Fruit fly (Drosophila melanogaster) whole organism, embryonic: Measurements from ENCODE around the gene Actn3.

ENCODE experiments used
- Abd-B ChIP-seq: fragments of 200-800 bp; sonication (Bioruptor generic); optimal IDR thresholded peaks from 2 replicates; lab custom pipeline; 2018; ENCODE audit warnings: missing biosample characterization, mild to moderate bottlenecking, missing genetic modification characterization, moderate library complexity
- CG11504 ChIP-seq: fragments of 200-800 bp; sonication (Bioruptor generic); optimal IDR thresholded peaks from 3 replicates; lab custom pipeline; 2019; ENCODE audit warnings: missing biosample characterization, mild to moderate bottlenecking, missing genetic modification characterization, moderate library complexity
- CG12299 ChIP-seq: fragments of 200-800 bp; sonication (Bioruptor generic); optimal IDR thresholded peaks from 2 replicates; lab custom pipeline; 2018; ENCODE audit warnings: missing biosample characterization, mild to moderate bottlenecking, missing genetic modification characterization
- CG12391 ChIP-seq: fragments of 200-800 bp; sonication (Bioruptor generic); optimal IDR thresholded peaks from 3 replicates; lab custom pipeline; 2018; ENCODE audit warnings: missing biosample characterization, mild to moderate bottlenecking, missing genetic modification characterization, moderate library complexity
- CG13287 ChIP-seq: fragments of 200-800 bp; sonication (Bioruptor generic); IDR thresholded peaks from 2 replicates; pipeline ENCODE4 v1.3.6; 2022; ENCODE audit warnings: missing biosample characterization, missing genetic modification characterization; ENCODE audit not compliant: partially characterized antibody
- CG14441 ChIP-seq: fragments of 200-800 bp; sonication (Bioruptor generic); IDR thresholded peaks from 2 replicates; pipeline ENCODE4 v1.3.6; 2022; ENCODE audit warnings: missing biosample characterization, missing genetic modification characterization
- CG14965 ChIP-seq: fragments of 200-800 bp; sonication (Bioruptor generic); optimal IDR thresholded peaks from 2 replicates; lab custom pipeline; 2016; ENCODE audit warnings: missing biosample characterization, missing genetic modification characterization, borderline replicate concordance
- CG16813 ChIP-seq: fragments of 200-800 bp; sonication (Bioruptor generic); IDR thresholded peaks from 3 replicates; pipeline ENCODE4 v1.3.6; 2022; ENCODE audit warnings: missing biosample characterization, missing genetic modification characterization; ENCODE audit not compliant: partially characterized antibody
- CG16815 ChIP-seq: fragments of 200-800 bp; sonication (Bioruptor generic); optimal IDR thresholded peaks from 3 replicates; lab custom pipeline; 2017; ENCODE audit warnings: missing biosample characterization, mild to moderate bottlenecking, missing genetic modification characterization
- CG17385 ChIP-seq: fragments of 200-800 bp; sonication (Bioruptor generic); optimal IDR thresholded peaks from 3 replicates; lab custom pipeline; 2018; ENCODE audit warnings: missing biosample characterization, mild to moderate bottlenecking, missing genetic modification characterization
- CG2678 ChIP-seq: fragments of 200-800 bp; sonication (Bioruptor generic); optimal IDR thresholded peaks from 3 replicates; lab custom pipeline; 2019; ENCODE audit warnings: missing biosample characterization, mild to moderate bottlenecking, missing genetic modification characterization, moderate library complexity
- CG30403 ChIP-seq: fragments of 200-800 bp; sonication (Bioruptor generic); optimal IDR thresholded peaks from 3 replicates; lab custom pipeline; 2016; ENCODE audit warnings: missing biosample characterization, missing genetic modification characterization
- CG3065 ChIP-seq: fragments of 200-800 bp; sonication (Bioruptor generic); optimal IDR thresholded peaks from 2 replicates; lab custom pipeline; 2016; ENCODE audit warnings: missing biosample characterization, missing genetic modification characterization
- CG32532 ChIP-seq: fragments of 200-800 bp; sonication (Bioruptor generic); IDR thresholded peaks from 2 replicates; pipeline ENCODE4 v1.3.6; 2022; ENCODE audit warnings: missing biosample characterization, missing genetic modification characterization
- CG3726 ChIP-seq: fragments of 200-800 bp; sonication (Bioruptor generic); IDR thresholded peaks from 3 replicates; pipeline ENCODE4, ENCODE4 v1.3.6; 2022; ENCODE audit warnings: missing biosample characterization, missing genetic modification characterization
- CG42726 ChIP-seq: fragments of 200-800 bp; sonication (Bioruptor generic); IDR thresholded peaks from 2 replicates; pipeline ENCODE4 v1.3.6; 2022; ENCODE audit warnings: missing biosample characterization, missing genetic modification characterization; ENCODE audit not compliant: partially characterized antibody
- CG4328 ChIP-seq: fragments of 200-800 bp; sonication (Bioruptor generic); optimal IDR thresholded peaks from 3 replicates; lab custom pipeline; 2017; ENCODE audit warnings: missing biosample characterization, missing genetic modification reagents, missing genetic modification characterization
- CG8281 ChIP-seq: fragments of 200-800 bp; sonication (Bioruptor generic); optimal IDR thresholded peaks from 2 replicates; lab custom pipeline; 2018; ENCODE audit warnings: missing biosample characterization, mild to moderate bottlenecking, missing genetic modification characterization, moderate library complexity
- CG8388 ChIP-seq: fragments of 200-800 bp; sonication (Bioruptor generic); optimal IDR thresholded peaks from 2 replicates; lab custom pipeline; 2019; ENCODE audit warnings: missing biosample characterization, mild to moderate bottlenecking, missing genetic modification characterization, moderate library complexity
- CG8944 ChIP-seq: fragments of 200-800 bp; sonication (Bioruptor generic); optimal IDR thresholded peaks from 3 replicates; lab custom pipeline; 2016; ENCODE audit warnings: missing biosample characterization, missing genetic modification characterization
- CG9437 ChIP-seq: fragments of 200-800 bp; sonication (Bioruptor generic); optimal IDR thresholded peaks from 2 replicates; lab custom pipeline; 2018; ENCODE audit warnings: missing biosample characterization, mild to moderate bottlenecking, missing genetic modification characterization
- CG9609 ChIP-seq: fragments of 200-800 bp; sonication (Bioruptor generic); optimal IDR thresholded peaks from 3 replicates; lab custom pipeline; 2016; ENCODE audit warnings: missing biosample characterization, missing genetic modification characterization
- CG9876 ChIP-seq: fragments of 200-800 bp; sonication (Bioruptor generic); optimal IDR thresholded peaks from 2 replicates; lab custom pipeline; 2016; ENCODE audit warnings: missing biosample characterization, missing genetic modification characterization
- D ChIP-seq, 2 experiments: fragments of 200-800 bp in 1 of 2; fragments of >200 bp in 1 of 2; sonication (Bioruptor generic) in 1 of 2; optimal IDR thresholded peaks; 2 replicates in 1 of 2; 3 replicates in 1 of 2; lab custom pipeline; 2017; ENCODE audit warnings: mild to moderate bottlenecking in 1 of 2, missing biosample characterization in 1 of 2, missing genetic modification characterization in 1 of 2, missing genetic modification reagents in 1 of 2
- Dip2 ChIP-seq: fragments of 200-800 bp; sonication (Bioruptor generic); IDR thresholded peaks from 2 replicates; pipeline ENCODE4 v1.3.6; 2022; ENCODE audit warnings: missing biosample characterization, missing genetic modification characterization
- Dp ChIP-seq: fragments of 200-800 bp; sonication (Bioruptor generic); optimal IDR thresholded peaks from 2 replicates; lab custom pipeline; 2018; ENCODE audit warnings: missing biosample characterization, mild to moderate bottlenecking, missing genetic modification characterization, moderate library complexity
- Dref ChIP-seq: fragments of 200-800 bp; sonication (Bioruptor generic); IDR thresholded peaks from 2 replicates; pipeline ENCODE4 v1.3.6; 2022; ENCODE audit warnings: missing biosample characterization, missing genetic modification characterization
- Elba2 ChIP-seq: fragments of 200-800 bp; sonication (Bioruptor generic); optimal IDR thresholded peaks from 3 replicates; lab custom pipeline; 2016; ENCODE audit warnings: missing biosample characterization, missing genetic modification characterization
- Gug ChIP-seq: fragments of 200-800 bp; sonication (Bioruptor generic); IDR thresholded peaks from 4 replicates; pipeline ENCODE4 v1.3.6; 2022; ENCODE audit warnings: missing biosample characterization, missing genetic modification characterization
- Hr39 ChIP-seq: fragments of >200 bp; optimal IDR thresholded peaks from 2 replicates; lab custom pipeline; 2017
- Nf-YB ChIP-seq: fragments of 200-800 bp; sonication (Bioruptor generic); optimal IDR thresholded peaks from 3 replicates; lab custom pipeline; 2019; ENCODE audit warnings: missing biosample characterization, mild to moderate bottlenecking, missing genetic modification characterization, moderate library complexity
- PHDP ChIP-seq: fragments of 200-800 bp; sonication (Bioruptor generic); optimal IDR thresholded peaks from 3 replicates; lab custom pipeline; 2018; ENCODE audit warnings: missing biosample characterization, mild to moderate bottlenecking, missing genetic modification characterization, moderate library complexity
- Poxn ChIP-seq: fragments of 200-800 bp; sonication (Bioruptor generic); IDR thresholded peaks from 2 replicates; pipeline ENCODE4 v1.3.6; 2022; ENCODE audit warnings: missing biosample characterization, missing genetic modification characterization
- Ptx1 ChIP-seq: fragments of 200-800 bp; sonication (Bioruptor generic); IDR thresholded peaks from 2 replicates; pipeline ENCODE4 v1.3.6; 2022; ENCODE audit warnings: missing biosample characterization, missing genetic modification characterization
- Ssrp ChIP-seq: fragments of 200-800 bp; sonication (Bioruptor generic); optimal IDR thresholded peaks from 2 replicates; lab custom pipeline; 2018; ENCODE audit warnings: missing biosample characterization, mild to moderate bottlenecking, missing genetic modification characterization, moderate library complexity
- TFAM ChIP-seq: fragments of 200-800 bp; sonication (Bioruptor generic); optimal IDR thresholded peaks from 2 replicates; lab custom pipeline; 2017; ENCODE audit warnings: missing biosample characterization, missing genetic modification characterization, inconsistent platforms
- cato ChIP-seq: fragments of 200-800 bp; sonication (Bioruptor generic); optimal IDR thresholded peaks from 2 replicates; lab custom pipeline; 2016; ENCODE audit warnings: missing biosample characterization, missing genetic modification characterization, borderline replicate concordance
- croc ChIP-seq: fragments of 200-800 bp; sonication (Bioruptor generic); conservative IDR thresholded peaks from 3 replicates; pipeline ENCODE4 v1.3.6; 2022; ENCODE audit warnings: missing biosample characterization, missing genetic modification characterization
- fru ChIP-seq: fragments of >200 bp; optimal IDR thresholded peaks from 2 replicates; lab custom pipeline; 2017
- ftz-f1 ChIP-seq: fragments of 200-800 bp; sonication (Bioruptor generic); optimal IDR thresholded peaks from 2 replicates; lab custom pipeline; 2016; ENCODE audit warnings: missing biosample characterization, missing genetic modification characterization
- gcm ChIP-seq: fragments of 200-800 bp; sonication (Bioruptor generic); optimal IDR thresholded peaks from 2 replicates; lab custom pipeline; 2019; ENCODE audit warnings: missing biosample characterization, mild to moderate bottlenecking, missing genetic modification characterization, moderate library complexity
- gcm2 ChIP-seq: fragments of 200-800 bp; sonication (Bioruptor generic); optimal IDR thresholded peaks from 2 replicates; lab custom pipeline; 2016; ENCODE audit warnings: missing biosample characterization, missing genetic modification characterization
- gro ChIP-seq: fragments of 200-800 bp; sonication (Bioruptor generic); optimal IDR thresholded peaks from 2 replicates; lab custom pipeline; 2016; ENCODE audit warnings: missing biosample characterization, missing genetic modification characterization
- gt ChIP-seq: fragments of 200-800 bp; sonication (Bioruptor generic); IDR thresholded peaks from 2 replicates; pipeline ENCODE4 v1.3.6; 2022; ENCODE audit warnings: missing biosample characterization, missing genetic modification characterization
- jing ChIP-seq: fragments of 200-800 bp; sonication (Bioruptor generic); optimal IDR thresholded peaks from 2 replicates; lab custom pipeline; 2018; ENCODE audit warnings: missing biosample characterization, mild to moderate bottlenecking, missing genetic modification characterization
- klu ChIP-seq: fragments of 200-800 bp; sonication (Bioruptor generic); IDR thresholded peaks from 2 replicates; pipeline ENCODE4 v1.3.6; 2022; ENCODE audit warnings: missing biosample characterization, missing genetic modification characterization
- mirr ChIP-seq: fragments of 200-800 bp; sonication (Bioruptor generic); optimal IDR thresholded peaks from 3 replicates; lab custom pipeline; 2018; ENCODE audit warnings: missing biosample characterization, mild to moderate bottlenecking, missing genetic modification characterization
- odd ChIP-seq: fragments of 200-800 bp; sonication (Bioruptor generic); optimal IDR thresholded peaks from 2 replicates; lab custom pipeline; 2017; ENCODE audit warnings: missing biosample characterization, mild to moderate bottlenecking, missing genetic modification characterization
- sens-2 ChIP-seq: fragments of 200-800 bp; sonication (Bioruptor generic); IDR thresholded peaks from 2 replicates; pipeline ENCODE4 v1.3.6; 2022; ENCODE audit warnings: missing biosample characterization, missing genetic modification characterization
- slbo ChIP-seq: fragments of 200-800 bp; sonication (Bioruptor generic); IDR thresholded peaks from 2 replicates; pipeline ENCODE4 v1.3.6; 2022; ENCODE audit warnings: missing biosample characterization, missing genetic modification characterization
- vvl ChIP-seq: fragments of 200-800 bp; sonication (Bioruptor generic); IDR thresholded peaks from 2 replicates; pipeline ENCODE4 v1.3.6; 2022; ENCODE audit warnings: missing biosample characterization, missing genetic modification characterization
- wdn ChIP-seq: fragments of 200-800 bp; sonication (Bioruptor generic); IDR thresholded peaks from 2 replicates; pipeline ENCODE4 v1.3.6; 2022; ENCODE audit warnings: missing biosample characterization, missing genetic modification characterization

The Actn3 gene

dm6 chr3R:16948667-16949066 is 28.9 kb downstream of the Actn3 start (continued):
- TF ChIP-seq klu (GFP tag; lab: Robert Waterston, UW) = no peak
- TF ChIP-seq CG9609 (GFP tag; lab: Kevin White, UChicago) = peak; percentile 15
- 0 out of 4 replicates have a peak, but pooled peaks have one; percentile 18 for TF ChIP-seq Gug (GFP tag; lab: Robert Waterston, UW)
- peak; percentile 8 for TF ChIP-seq CG8944 (GFP tag; lab: Kevin White, UChicago)
- no peak for TF ChIP-seq croc (GFP tag; lab: Robert Waterston, UW)
- TF ChIP-seq CG4328 (GFP tag; lab: Kevin White, UChicago) = no peak
- TF ChIP-seq slbo (GFP tag; lab: Robert Waterston, UW) = peak; percentile 57
- no peak for TF ChIP-seq gro (GFP tag; lab: Kevin White, UChicago)
- TF ChIP-seq CG14441 (GFP tag; lab: Robert Waterston, UW) = peak; percentile 23; the same call in 1 of the 2 replicates
- TF ChIP-seq CG12299 = no peak
- peak; percentile 76 for TF ChIP-seq vvl
- TF ChIP-seq CG14965 (GFP tag; lab: Kevin White, UChicago) = no peak
- TF ChIP-seq Abd-B = peak; percentile 65
- no peak for TF ChIP-seq Dref
- TF ChIP-seq ftz-f1 = no peak
- TF ChIP-seq CG30403 (GFP tag; lab: Kevin White, UChicago) = no peak
- no peak for TF ChIP-seq cato (GFP tag; lab: Kevin White, UChicago)
- TF ChIP-seq TFAM (GFP tag; lab: Kevin White, UChicago) = no peak
- no peak for TF ChIP-seq CG2678 (tag; lab: Kevin White, UChicago)
- TF ChIP-seq mirr (GFP tag; lab: Kevin White, UChicago) = no peak
- no peak for TF ChIP-seq CG42726 (GFP tag; lab: Robert Waterston, UW)
- TF ChIP-seq Poxn (GFP tag; lab: Robert Waterston, UW) = no peak
- no peak for TF ChIP-seq Elba2 (GFP tag; lab: Kevin White, UChicago)
- no peak for TF ChIP-seq PHDP (tag; lab: Kevin White, UChicago)
- TF ChIP-seq CG17385 (GFP tag; lab: Kevin White, UChicago) = no peak
- TF ChIP-seq odd (GFP tag; lab: Kevin White, UChicago) = no peak
- TF ChIP-seq CG32532 (GFP tag; lab: Robert Waterston, UW) = peak; percentile 47
- TF ChIP-seq CG11504 (tag; lab: Kevin White, UChicago) = no peak
- TF ChIP-seq sens-2 (GFP tag; lab: Robert Waterston, UW) = no peak
- TF ChIP-seq Hr39 (lab: Kevin White, UChicago) = no peak
- TF ChIP-seq fru (lab: Kevin White, UChicago) = no peak
- peak; percentile 93 for TF ChIP-seq Nf-YB (GFP tag; lab: Kevin White, UChicago)
- TF ChIP-seq jing (GFP tag; lab: Kevin White, UChicago) = no peak
- no peak for TF ChIP-seq CG9876 (GFP tag; lab: Kevin White, UChicago)
- 0 out of 2 replicates have a peak, but pooled peaks have one; percentile 23 for TF ChIP-seq wdn (GFP tag; lab: Robert Waterston, UW)
- peak; percentile 48 for TF ChIP-seq Ptx1 (GFP tag; lab: Robert Waterston, UW)
- no peak for TF ChIP-seq CG16815 (GFP tag; lab: Kevin White, UChicago)
- TF ChIP-seq D (optimal IDR thresholded peaks at IDR 0.05; lab: Kevin White, UChicago) = no peak
- no peak for TF ChIP-seq D (GFP tag; optimal IDR thresholded peaks at IDR 0.05; lab: Kevin White, UChicago)
- no peak for TF ChIP-seq gt
- no peak for TF ChIP-seq CG12391
- TF ChIP-seq Dip2 (GFP tag; lab: Robert Waterston, UW) = no peak
- no peak for TF ChIP-seq CG8388 (GFP tag; lab: Kevin White, UChicago)
- no peak for TF ChIP-seq CG3065 (GFP tag; lab: Kevin White, UChicago)
- TF ChIP-seq gcm (GFP tag; lab: Kevin White, UChicago) = peak; percentile 23
- no peak for TF ChIP-seq CG8281 (tag; lab: Kevin White, UChicago)
- TF ChIP-seq Ssrp (tag; lab: Kevin White, UChicago) = no peak
- no peak for TF ChIP-seq Dp (GFP tag; lab: Kevin White, UChicago)
- TF ChIP-seq CG16813 (GFP tag; lab: Robert Waterston, UW) = no peak
- TF ChIP-seq CG9437 (GFP tag; lab: Kevin White, UChicago) = no peak
- peak; percentile 42; the same call in 1 of the 2 replicates for TF ChIP-seq CG13287
- TF ChIP-seq gcm2 (GFP tag; lab: Kevin White, UChicago) = no peak
- no peak for TF ChIP-seq CG3726 (GFP tag; lab: Robert Waterston, UW)
